Fruit fly (Drosophila melanogaster): ENCODE measurements around the gene pira.
A peak's percentile ranks its signal among the peaks of the same experiment; 100 is the strongest.

Gene pira

dm6 chrX:12753602-12754347, 9.6 kb downstream of the pira start (continued):
- no peak for TF ChIP-seq CTCF (GFP tag; optimal IDR thresholded peaks at IDR 0.05)
- TF ChIP-seq Hmr (GFP tag; optimal IDR thresholded peaks at IDR 0.05), result no peak
- no peak for TF ChIP-seq ac (GFP tag; optimal IDR thresholded peaks at IDR 0.05)
- TF ChIP-seq pb (GFP tag; optimal IDR thresholded peaks at IDR 0.05), result no peak
- TF ChIP-seq schlank (tag; optimal IDR thresholded peaks at IDR 0.05), result no peak
- no peak for TF ChIP-seq B-H1 (GFP tag; IDR thresholded peaks at IDR 0.05)
- peak; percentile 30; the same call in 1 of the 2 replicates for TF ChIP-seq vvl (GFP tag; IDR thresholded peaks at IDR 0.05)
- TF ChIP-seq so (GFP tag; IDR thresholded peaks at IDR 0.05), result peak; percentile 57; the same call in 1 of the 3 replicates
- TF ChIP-seq tna (GFP tag; IDR thresholded peaks at IDR 0.05; ENCODE audit: partially characterized antibody), result no peak
- TF ChIP-seq CG2875 (GFP tag; optimal IDR thresholded peaks at IDR 0.05), result no peak
- TF ChIP-seq Nf-YC (tag; optimal IDR thresholded peaks at IDR 0.05), result no peak
- TF ChIP-seq zfh2 (GFP tag; optimal IDR thresholded peaks at IDR 0.05), result no peak
- TF ChIP-seq Optix (GFP tag; IDR thresholded peaks at IDR 0.05), result no peak
- TF ChIP-seq slbo (GFP tag; IDR thresholded peaks at IDR 0.05), result no peak
- TF ChIP-seq stwl (tag; optimal IDR thresholded peaks at IDR 0.05), result no peak
- TF ChIP-seq CG14965 (GFP tag; optimal IDR thresholded peaks at IDR 0.05; ENCODE audit: borderline replicate concordance), result no peak
- no peak for TF ChIP-seq Scr (GFP tag; IDR thresholded peaks at IDR 0.05; ENCODE audit: partially characterized antibody)
- TF ChIP-seq usp (GFP tag; optimal IDR thresholded peaks at IDR 0.05), result no peak
- no peak for TF ChIP-seq CG6654 (GFP tag; optimal IDR thresholded peaks at IDR 0.05)
- no peak for TF ChIP-seq CG2202 (tag; optimal IDR thresholded peaks at IDR 0.05)
- TF ChIP-seq Ets97D (GFP tag; optimal IDR thresholded peaks at IDR 0.05), result no peak
- TF ChIP-seq grau (tag; optimal IDR thresholded peaks at IDR 0.05), result no peak
- no peak for TF ChIP-seq ewg (GFP tag; optimal IDR thresholded peaks at IDR 0.05)
- no peak for TF ChIP-seq CG16863 (GFP tag; optimal IDR thresholded peaks at IDR 0.05)
- TF ChIP-seq Hr78 (GFP tag; optimal IDR thresholded peaks at IDR 0.05), result peak in 1 of 2 experiments; percentile 48
- no peak for TF ChIP-seq fru (optimal IDR thresholded peaks at IDR 0.05)
- peak; percentile 7 for TF ChIP-seq wek (GFP tag; optimal IDR thresholded peaks at IDR 0.05)
- no peak for TF ChIP-seq CG17186 (GFP tag; optimal IDR thresholded peaks at IDR 0.05)
- no peak for TF ChIP-seq dmrt11E (tag; optimal IDR thresholded peaks at IDR 0.05)
- no peak for TF ChIP-seq HLH54F (GFP tag; optimal IDR thresholded peaks at IDR 0.05)
- TF ChIP-seq BEAF-32 (GFP tag; optimal IDR thresholded peaks at IDR 0.05), result no peak
- TF ChIP-seq Usf (GFP tag; optimal IDR thresholded peaks at IDR 0.05), result no peak
- no peak for TF ChIP-seq slou (GFP tag; optimal IDR thresholded peaks at IDR 0.05)
- no peak for TF ChIP-seq ab (GFP tag; optimal IDR thresholded peaks at IDR 0.05)
- no peak for TF ChIP-seq E2f2 (GFP tag; IDR thresholded peaks at IDR 0.05)
- TF ChIP-seq CG11398 (GFP tag; optimal IDR thresholded peaks at IDR 0.05), result no peak
- no peak for TF ChIP-seq CG9817 (tag; optimal IDR thresholded peaks at IDR 0.05)
- peak; percentile 89 for TF ChIP-seq oc (tag; optimal IDR thresholded peaks at IDR 0.05)
- no peak for TF ChIP-seq CG13287 (GFP tag; IDR thresholded peaks at IDR 0.05; ENCODE audit: partially characterized antibody)
- peak; percentile 85 for TF ChIP-seq CG32772 (GFP tag; IDR thresholded peaks at IDR 0.05)
- no peak for TF ChIP-seq toy (GFP tag; IDR thresholded peaks at IDR 0.05)
- TF ChIP-seq luna (GFP tag; optimal IDR thresholded peaks at IDR 0.05), result no peak
- no peak for TF ChIP-seq Bteb2 (GFP tag; optimal IDR thresholded peaks at IDR 0.05)
- TF ChIP-seq cato (GFP tag; optimal IDR thresholded peaks at IDR 0.05; ENCODE audit: borderline replicate concordance), result no peak
- TF ChIP-seq CG7357 (GFP tag; IDR thresholded peaks at IDR 0.05), result no peak
- peak; percentile 50 for TF ChIP-seq Aef1 (GFP tag; IDR thresholded peaks at IDR 0.05)
- TF ChIP-seq Drgx (GFP tag; IDR thresholded peaks at IDR 0.05), result peak; percentile 63; the same call in 1 of the 2 replicates
- peak; percentile 20 for TF ChIP-seq ATbp (GFP tag; optimal IDR thresholded peaks at IDR 0.05)
- TF ChIP-seq org-1 (GFP tag; optimal IDR thresholded peaks at IDR 0.05), result no peak
- no peak for TF ChIP-seq unc-4 (GFP tag; IDR thresholded peaks at IDR 0.05; ENCODE audit: partially characterized antibody)
- no peak for TF ChIP-seq br (optimal IDR thresholded peaks at IDR 0.05)

Data from whole organism, embryonic.